Fruit fly (Drosophila melanogaster): ENCODE measurements around the gene B4.

The B4 gene

dm6 chr2L:13527541-13527940 is 21.6 kb downstream of the B4 start, which contains the start of gene CG33640:
Gene CG33640, plus strand, starts transcription at chr2L:13527841.
- TF ChIP-seq CG31627 (GFP tag; optimal IDR thresholded peaks at IDR 0.05): no peak
- TF ChIP-seq CG6163 (GFP tag; IDR thresholded peaks at IDR 0.05): no peak
- TF ChIP-seq CG8319 (GFP tag; optimal IDR thresholded peaks at IDR 0.05): no peak
- TF ChIP-seq Hr39 (GFP tag; optimal IDR thresholded peaks at IDR 0.05): no peak
- no peak for TF ChIP-seq Lpt (GFP tag; optimal IDR thresholded peaks at IDR 0.05)

DNA sequence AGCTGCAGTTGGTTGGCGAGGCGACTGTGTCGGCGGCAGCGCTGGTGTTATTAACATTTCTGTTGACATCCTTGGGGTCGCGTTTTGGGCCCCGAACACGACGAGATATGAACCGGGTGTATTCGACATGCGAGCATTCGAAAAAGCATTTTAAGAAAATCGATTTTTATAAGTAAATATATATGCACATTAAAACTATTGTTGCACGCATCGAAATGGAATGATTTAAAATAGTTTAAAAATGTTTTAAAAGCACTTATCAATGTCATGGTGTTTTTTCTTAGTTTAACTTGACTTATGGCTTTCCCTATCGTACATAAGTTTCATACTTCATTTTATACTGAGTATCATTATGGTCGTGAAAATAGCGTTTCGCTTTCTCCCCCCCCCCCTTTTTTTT is 27.3 kb downstream of the B4 start:
- TF ChIP-seq Hr39 (GFP tag; optimal IDR thresholded peaks at IDR 0.05) (peak; percentile 7), eg (GFP tag; IDR thresholded peaks at IDR 0.05) (no peak), Eip78C (GFP tag) (peak; percentile 61), Eip75B (GFP tag; optimal IDR thresholded peaks at IDR 0.05) (no peak), CG1621 (tag; optimal IDR thresholded peaks at IDR 0.05) (no peak), CG31627 (GFP tag; optimal IDR thresholded peaks at IDR 0.05) (no peak), pdm3 (GFP tag; optimal IDR thresholded peaks at IDR 0.05) (no peak), cyc (GFP tag; optimal IDR thresholded peaks at IDR 0.05) (no peak), svp (GFP tag) (peak; percentile 69), Blimp-1 (GFP tag; optimal IDR thresholded peaks at IDR 0.05) (no peak), Ets96B (tag; optimal IDR thresholded peaks at IDR 0.05) (no peak), OdsH (GFP tag; optimal IDR thresholded peaks at IDR 0.05) (peak; percentile 0), Sox14 (GFP tag; optimal IDR thresholded peaks at IDR 0.05) (no peak), topi (GFP tag; optimal IDR thresholded peaks at IDR 0.05) (no peak)

DNA sequence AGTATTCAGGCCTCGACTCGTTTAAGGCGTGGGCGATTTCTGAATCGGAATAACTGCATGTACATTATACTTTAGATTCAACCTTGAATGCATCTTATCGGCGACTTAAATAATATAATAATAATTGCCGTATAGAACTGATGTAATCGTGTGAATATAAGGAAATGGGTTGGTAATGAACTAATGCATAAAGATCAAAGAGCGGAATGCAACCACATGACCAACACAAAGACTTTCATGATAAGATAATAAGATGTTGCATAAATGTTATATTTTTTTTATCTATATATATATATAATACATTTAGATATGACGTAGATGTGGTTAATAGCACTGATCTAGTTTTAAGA is 33.5 kb downstream of the B4 start:
- TF ChIP-seq vri (GFP tag; optimal IDR thresholded peaks at IDR 0.05) (peak; percentile 78), Hr39 (GFP tag; optimal IDR thresholded peaks at IDR 0.05) (no peak)

DNA sequence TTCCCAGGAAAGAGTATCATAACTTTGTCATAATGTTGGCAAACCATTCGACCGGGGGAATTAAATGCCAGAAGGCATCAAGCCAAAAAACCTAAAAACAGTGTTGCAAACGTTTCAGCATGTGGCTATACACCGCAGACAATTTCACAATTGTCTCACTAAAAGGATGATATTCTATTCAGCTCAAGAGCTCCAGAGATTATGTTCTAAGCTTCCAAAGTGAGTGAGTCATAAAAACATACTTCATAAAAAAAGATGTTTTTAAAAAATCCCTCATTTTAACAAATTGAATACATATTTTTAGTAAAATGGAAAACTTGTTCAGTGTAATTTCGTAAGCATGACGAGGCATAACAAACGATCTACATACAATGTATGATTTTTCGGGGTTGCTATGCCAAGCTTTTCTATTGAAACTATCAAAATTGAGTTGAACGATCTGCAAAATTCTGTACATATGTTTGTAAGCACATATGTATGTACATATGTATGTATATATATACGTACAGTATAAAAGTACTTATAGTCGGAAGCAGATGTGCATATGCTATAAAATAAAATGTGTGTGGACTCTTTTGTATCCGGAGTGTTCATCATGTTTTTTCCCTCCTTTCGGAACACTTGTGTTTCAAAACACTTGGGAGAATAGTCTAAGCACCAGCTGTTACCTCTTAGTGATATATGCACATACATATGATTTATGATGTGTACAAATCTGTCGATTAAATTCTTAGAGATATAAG is 34.0 kb downstream of the B4 start:
- no peak for TF ChIP-seq CG10631 (GFP tag; optimal IDR thresholded peaks at IDR 0.05)
- TF ChIP-seq Met (GFP tag; optimal IDR thresholded peaks at IDR 0.05): no peak
- no peak for TF ChIP-seq Ets21C (GFP tag; optimal IDR thresholded peaks at IDR 0.05)
- TF ChIP-seq acj6 (GFP tag; optimal IDR thresholded peaks at IDR 0.05): no peak
- TF ChIP-seq CG15336 (GFP tag; IDR thresholded peaks at IDR 0.05): peak; percentile 9; the same call in 1 of the 2 replicates
- TF ChIP-seq CG11902 (GFP tag; optimal IDR thresholded peaks at IDR 0.05): no peak
- TF ChIP-seq CG11762 (GFP tag; optimal IDR thresholded peaks at IDR 0.05; ENCODE audit: insufficient read depth): no peak
- TF ChIP-seq CG6276 (GFP tag; optimal IDR thresholded peaks at IDR 0.05): no peak
- TF ChIP-seq vri (GFP tag; optimal IDR thresholded peaks at IDR 0.05): no peak
- TF ChIP-seq ss (GFP tag; optimal IDR thresholded peaks at IDR 0.05): no peak
- TF ChIP-seq spab (GFP tag; optimal IDR thresholded peaks at IDR 0.05): peak; percentile 15
- TF ChIP-seq CG9139 (GFP tag; optimal IDR thresholded peaks at IDR 0.05): no peak
- peak; percentile 24 for TF ChIP-seq Hr4 (GFP tag; optimal IDR thresholded peaks at IDR 0.05)
- TF ChIP-seq Eip75B (GFP tag; optimal IDR thresholded peaks at IDR 0.05): peak; percentile 22
- TF ChIP-seq CG3032 (tag; optimal IDR thresholded peaks at IDR 0.05): peak; percentile 10
- peak; percentile 37 for TF ChIP-seq Ets96B (tag; optimal IDR thresholded peaks at IDR 0.05)
- TF ChIP-seq achi (GFP tag; optimal IDR thresholded peaks at IDR 0.05): no peak
- TF ChIP-seq Sox15 (GFP tag; optimal IDR thresholded peaks at IDR 0.05): no peak
- no peak for TF ChIP-seq salr (GFP tag; optimal IDR thresholded peaks at IDR 0.05)
- TF ChIP-seq fkh (GFP tag; optimal IDR thresholded peaks at IDR 0.05): no peak
- TF ChIP-seq CG6163 (GFP tag; IDR thresholded peaks at IDR 0.05): peak; percentile 78
- no peak for TF ChIP-seq Eip93F (GFP tag; optimal IDR thresholded peaks at IDR 0.05)
- TF ChIP-seq dac (GFP tag; optimal IDR thresholded peaks at IDR 0.05): no peak
- TF ChIP-seq CG4318 (GFP tag; optimal IDR thresholded peaks at IDR 0.05): no peak
- no peak for TF ChIP-seq Lpt (GFP tag; optimal IDR thresholded peaks at IDR 0.05)
- TF ChIP-seq CG10669 (GFP tag; optimal IDR thresholded peaks at IDR 0.05): peak; percentile 38
- no peak for TF ChIP-seq pdm3 (GFP tag; optimal IDR thresholded peaks at IDR 0.05)
- TF ChIP-seq eg (GFP tag; IDR thresholded peaks at IDR 0.05): peak; percentile 70
- TF ChIP-seq CG8632 (GFP tag; optimal IDR thresholded peaks at IDR 0.05): no peak
- TF ChIP-seq Gug (GFP tag; IDR thresholded peaks at IDR 0.05): no peak
- no peak for TF ChIP-seq CG8319 (GFP tag; optimal IDR thresholded peaks at IDR 0.05)
- TF ChIP-seq CG8119 (GFP tag; IDR thresholded peaks at IDR 0.05): 0 out of 3 replicates have a peak, but pooled peaks have one; percentile 9
- TF ChIP-seq Hr38 (GFP tag; optimal IDR thresholded peaks at IDR 0.05): no peak
- TF ChIP-seq fd59A (GFP tag; optimal IDR thresholded peaks at IDR 0.05): no peak
- no peak for TF ChIP-seq Sox14 (GFP tag; optimal IDR thresholded peaks at IDR 0.05)
